Worm (Caenorhabditis elegans) whole organism, mixed stage, embryonic: ENCODE results near the gene cest-1.2.
A peak's percentile ranks its signal among the peaks of the same experiment; 100 is the strongest.

Experiments used
- bed-3 ChIP-seq: fragments of 200-800 bp; sonication (Bioruptor generic); optimal IDR thresholded peaks from 3 replicates; lab custom pipeline; 2018; ENCODE audit warnings: mild to moderate bottlenecking, missing genetic modification characterization, moderate library complexity, missing compliant biosample characterization
- ceh-43 ChIP-seq: fragments of 200-800 bp; sonication (Bioruptor generic); optimal IDR thresholded peaks from 2 replicates; lab custom pipeline; 2018; ENCODE audit warnings: mild to moderate bottlenecking, missing genetic modification characterization, moderate library complexity, missing compliant biosample characterization
- ceh-83 ChIP-seq: fragments of 200-800 bp; sonication (Bioruptor generic); optimal IDR thresholded peaks from 2 replicates; lab custom pipeline; 2018; ENCODE audit warnings: mild to moderate bottlenecking, missing genetic modification characterization, missing compliant biosample characterization
- ces-1 ChIP-seq: fragments of 150-350 bp; optimal IDR thresholded peaks from 2 replicates; lab custom pipeline; 2014; ENCODE audit warnings: missing biosample characterization, missing genetic modification reagents, missing genetic modification characterization
- cnd-1 ChIP-seq: fragments of 200-800 bp; sonication (Bioruptor generic); optimal IDR thresholded peaks from 2 replicates; lab custom pipeline; 2018; ENCODE audit warnings: mild to moderate bottlenecking, missing genetic modification characterization, missing compliant biosample characterization
- drap-1 ChIP-seq: fragments of 200-800 bp; sonication (Bioruptor generic); optimal IDR thresholded peaks from 3 replicates; lab custom pipeline; 2018; ENCODE audit warnings: mild to moderate bottlenecking, missing genetic modification characterization, missing compliant biosample characterization
- flh-1 ChIP-seq: fragments of 200-800 bp; sonication (Bioruptor generic); optimal IDR thresholded peaks from 2 replicates; lab custom pipeline; 2018; ENCODE audit warnings: mild to moderate bottlenecking, missing genetic modification characterization, moderate library complexity, missing compliant biosample characterization
- ham-2 ChIP-seq: fragments of 200-800 bp; sonication (Bioruptor generic); optimal IDR thresholded peaks from 2 replicates; lab custom pipeline; 2018; ENCODE audit warnings: mild to moderate bottlenecking, missing genetic modification characterization, missing compliant biosample characterization
- hlh-1 ChIP-seq: fragments of 150-350 bp; optimal IDR thresholded peaks from 2 replicates; lab custom pipeline; 2014; ENCODE audit warnings: missing biosample characterization, missing genetic modification reagents, missing genetic modification characterization
- lin-13 ChIP-seq: fragments of 150-350 bp; optimal IDR thresholded peaks from 2 replicates; lab custom pipeline; 2014; ENCODE audit warnings: missing biosample characterization, missing genetic modification characterization
- lin-32 ChIP-seq: fragments of 200-800 bp; sonication (Bioruptor generic); optimal IDR thresholded peaks from 2 replicates; lab custom pipeline; 2018; ENCODE audit warnings: mild to moderate bottlenecking, missing genetic modification characterization, missing compliant biosample characterization
- lsy-2 ChIP-seq: fragments of 150-350 bp; optimal IDR thresholded peaks from 2 replicates; lab custom pipeline; 2014; ENCODE audit warnings: missing biosample characterization, missing genetic modification characterization
- mab-5 ChIP-seq: fragments of 150-350 bp; optimal IDR thresholded peaks from 2 replicates; lab custom pipeline; 2014; ENCODE audit warnings: missing biosample characterization, missing genetic modification characterization
- mep-1 ChIP-seq: fragments of 150-350 bp; optimal IDR thresholded peaks from 2 replicates; lab custom pipeline; 2017; ENCODE audit warnings: missing biosample characterization, missing genetic modification reagents, missing genetic modification characterization, inconsistent platforms
- mls-2 ChIP-seq: sonication (generic microtip); optimal IDR thresholded peaks from 2 replicates; lab custom pipeline; 2016; ENCODE audit warnings: mild to moderate bottlenecking, missing genetic modification characterization, moderate library complexity, missing compliant biosample characterization
- nhr-12 ChIP-seq: fragments of 150-350 bp; optimal IDR thresholded peaks from 2 replicates; lab custom pipeline; 2014; ENCODE audit warnings: missing biosample characterization, missing genetic modification characterization
- nhr-2 ChIP-seq: fragments of 150-350 bp; optimal IDR thresholded peaks from 2 replicates; lab custom pipeline; 2014; ENCODE audit warnings: missing biosample characterization, missing genetic modification characterization
- nhr-237 ChIP-seq: fragments of 150-350 bp; optimal IDR thresholded peaks from 2 replicates; lab custom pipeline; 2014; ENCODE audit warnings: missing biosample characterization, missing genetic modification characterization
- nhr-28 ChIP-seq: fragments of 150-350 bp; optimal IDR thresholded peaks from 2 replicates; lab custom pipeline; 2014; ENCODE audit warnings: missing biosample characterization, missing genetic modification characterization
- pha-4 ChIP-seq: fragments of 150-350 bp; optimal IDR thresholded peaks from 2 replicates; lab custom pipeline; 2018; ENCODE audit warnings: missing biosample characterization, missing genetic modification reagents, missing genetic modification characterization
- sem-2 ChIP-seq: fragments of 200-800 bp; sonication (Bioruptor generic); optimal IDR thresholded peaks from 2 replicates; lab custom pipeline; 2018; ENCODE audit warnings: mild to moderate bottlenecking, missing genetic modification characterization, missing compliant biosample characterization
- sptf-1 ChIP-seq: sonication (generic microtip); optimal IDR thresholded peaks from 2 replicates; lab custom pipeline; 2017; ENCODE audit warnings: mild to moderate bottlenecking, missing genetic modification characterization, moderate library complexity, missing compliant biosample characterization
- tbx-8 ChIP-seq: fragments of 200-800 bp; sonication (Bioruptor generic); optimal IDR thresholded peaks from 2 replicates; lab custom pipeline; 2018; ENCODE audit warnings: mild to moderate bottlenecking, missing genetic modification characterization, moderate library complexity, missing compliant biosample characterization
- unc-120 ChIP-seq: sonication (generic microtip); optimal IDR thresholded peaks from 2 replicates; lab custom pipeline; 2017; ENCODE audit warnings: missing genetic modification characterization, missing compliant biosample characterization; ENCODE audit not compliant: poor library complexity, severe bottlenecking
- unc-39 ChIP-seq: fragments of 150-350 bp; optimal IDR thresholded peaks from 2 replicates; lab custom pipeline; 2014; ENCODE audit warnings: missing biosample characterization, missing genetic modification characterization
- unc-62 ChIP-seq: fragments of 150-350 bp; optimal IDR thresholded peaks from 2 replicates; lab custom pipeline; 2014; ENCODE audit warnings: missing biosample characterization, missing genetic modification reagents, missing genetic modification characterization
- zip-8 ChIP-seq: fragments of 150-350 bp; optimal IDR thresholded peaks from 2 replicates; lab custom pipeline; 2014; ENCODE audit warnings: missing biosample characterization, missing genetic modification characterization
- ztf-11 ChIP-seq: fragments of 150-350 bp; optimal IDR thresholded peaks from 2 replicates; lab custom pipeline; 2014; ENCODE audit warnings: missing biosample characterization, missing genetic modification characterization

Gene cest-1.2

DNA sequence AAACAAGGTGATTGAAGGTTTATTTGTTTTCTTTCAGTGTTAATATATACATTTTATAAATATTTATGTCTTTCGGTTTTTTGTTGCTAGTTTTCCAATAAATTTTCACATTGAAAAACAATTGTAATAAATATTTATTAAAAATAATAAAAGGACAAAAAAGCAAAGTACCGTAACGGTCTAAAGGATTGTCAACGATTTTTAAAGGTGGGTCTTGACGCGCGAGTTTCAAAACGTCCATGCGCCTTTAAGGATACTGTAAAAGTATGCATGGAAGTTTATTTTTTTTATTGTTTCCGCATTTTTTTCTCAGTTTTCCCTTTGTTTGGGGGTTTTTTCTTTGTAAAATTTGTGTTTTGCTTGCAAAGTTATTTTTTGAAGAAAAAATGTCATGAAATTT lies 32.2 kb upstream of the cest-1.2 start:
- TF ChIP-seq ceh-83 (GFP tag; lab: Kevin White, UChicago): no peak
- TF ChIP-seq lsy-2: no peak
- no peak for TF ChIP-seq zip-8 (tag; lab: Kevin White, UChicago)
- no peak for TF ChIP-seq nhr-2 (tag; lab: Kevin White, UChicago)
- TF ChIP-seq unc-120 (tag; lab: Kevin White, UChicago): no peak

DNA sequence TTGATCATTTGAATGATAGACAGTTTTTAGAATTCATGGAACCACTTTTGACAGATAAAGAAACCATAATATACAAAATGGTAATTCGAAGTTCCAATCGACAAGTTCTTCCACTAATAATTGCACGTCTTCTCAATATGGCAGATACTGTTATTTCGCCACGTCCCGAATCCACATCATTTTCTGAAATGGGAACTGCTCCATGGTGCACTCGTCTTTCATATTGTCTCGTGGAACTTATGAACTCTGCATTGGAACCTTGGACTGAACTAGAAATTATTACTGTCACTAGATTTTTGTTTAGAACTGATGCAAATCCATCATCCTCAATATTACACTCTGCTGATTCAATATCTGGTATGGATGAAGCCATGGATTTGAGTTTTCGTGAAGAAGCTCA lies 26.4 kb upstream of the cest-1.2 start:
- TF ChIP-seq sem-2 (no peak), tbx-8 (no peak), lin-13 (no peak), mls-2 (tag; lab: Kevin White, UChicago) (no peak), pha-4 (tag; lab: Kevin White, UChicago) (no peak), nhr-12 (tag; lab: Kevin White, UChicago) (no peak)

DNA sequence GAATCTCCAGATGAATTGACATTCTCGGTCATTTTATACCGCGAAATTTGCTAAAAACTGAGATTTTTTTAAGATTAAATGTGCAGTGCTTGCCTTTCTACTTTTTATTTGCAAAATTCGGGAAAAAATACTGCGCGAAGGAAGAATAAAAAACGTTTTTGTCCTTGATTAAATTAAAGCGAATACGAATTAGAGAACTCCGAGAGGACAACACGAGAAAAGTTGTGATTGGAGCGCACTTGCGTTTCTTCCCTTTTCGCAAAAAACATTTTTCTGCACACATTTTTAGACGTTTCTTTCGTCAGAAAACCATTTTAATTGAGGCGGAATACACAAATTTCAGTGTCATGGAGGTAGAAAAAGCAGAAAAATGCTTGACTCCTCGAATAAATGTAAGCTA lies 24.8 kb upstream of the cest-1.2 start, which contains the start of the genes trm-1 and ints-2:
trm-1 (minus strand) TSS at position 175 of the 400 bp plus-strand sequence.
ints-2 (plus strand) TSS at position 249 of the 400 bp plus-strand sequence.
- TF ChIP-seq lin-13: peak; percentile 12
- TF ChIP-seq hlh-1: no peak
- peak; percentile 34 for TF ChIP-seq unc-120 (tag; lab: Kevin White, UChicago)
- TF ChIP-seq mls-2 (tag; lab: Kevin White, UChicago): no peak
- no peak for TF ChIP-seq tbx-8
- no peak for TF ChIP-seq unc-62 (GFP tag; lab: Kevin White, UChicago)
- no peak for TF ChIP-seq ceh-43 (GFP tag; lab: Kevin White, UChicago)
- TF ChIP-seq drap-1 (GFP tag; lab: Kevin White, UChicago): no peak
- no peak for TF ChIP-seq nhr-237 (tag; lab: Kevin White, UChicago)
- no peak for TF ChIP-seq nhr-12 (tag; lab: Kevin White, UChicago)
- peak; percentile 1 for TF ChIP-seq mep-1
- TF ChIP-seq mab-5 (tag; lab: Kevin White, UChicago): no peak
- peak; percentile 96 for TF ChIP-seq ces-1 (GFP tag; lab: Kevin White, UChicago)
- TF ChIP-seq nhr-2 (tag; lab: Kevin White, UChicago): no peak
- no peak for TF ChIP-seq lin-32
- TF ChIP-seq ztf-11 (tag; lab: Kevin White, UChicago): no peak
- peak; percentile 36 for TF ChIP-seq lsy-2
- TF ChIP-seq sptf-1 (tag; lab: Kevin White, UChicago): peak; percentile 11
- TF ChIP-seq sem-2: no peak

DNA sequence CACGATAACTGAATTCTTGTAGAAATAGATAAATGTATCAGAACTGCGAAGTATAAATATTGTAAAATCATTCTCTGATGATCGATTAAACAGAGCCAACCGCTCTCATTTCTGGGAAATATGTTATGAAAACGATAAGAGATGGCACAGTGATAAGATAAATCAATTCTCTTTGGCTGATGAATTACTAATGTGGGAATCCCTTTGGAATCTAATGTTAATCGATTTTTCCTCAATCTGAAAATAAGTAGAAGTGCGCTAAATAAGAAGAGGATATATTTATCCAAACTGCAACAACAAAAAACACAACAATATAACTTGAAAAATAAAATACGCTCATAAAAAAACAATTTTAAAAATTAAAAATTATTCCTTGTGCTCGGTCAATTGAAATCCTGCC lies 22.2 kb upstream of the cest-1.2 start, which contains the start of gene cest-2.3:
cest-2.3 (minus strand) TSS at position 101 of the 400 bp plus-strand sequence.
- TF ChIP-seq ces-1 (GFP tag; lab: Kevin White, UChicago): no peak
- no peak for TF ChIP-seq ham-2 (GFP tag; lab: Kevin White, UChicago)
- no peak for TF ChIP-seq lsy-2
- no peak for TF ChIP-seq drap-1 (GFP tag; lab: Kevin White, UChicago)
- TF ChIP-seq bed-3: no peak
- TF ChIP-seq nhr-28 (tag; lab: Kevin White, UChicago): no peak
- TF ChIP-seq ztf-11 (tag; lab: Kevin White, UChicago): no peak
- TF ChIP-seq unc-120 (tag; lab: Kevin White, UChicago): no peak

DNA sequence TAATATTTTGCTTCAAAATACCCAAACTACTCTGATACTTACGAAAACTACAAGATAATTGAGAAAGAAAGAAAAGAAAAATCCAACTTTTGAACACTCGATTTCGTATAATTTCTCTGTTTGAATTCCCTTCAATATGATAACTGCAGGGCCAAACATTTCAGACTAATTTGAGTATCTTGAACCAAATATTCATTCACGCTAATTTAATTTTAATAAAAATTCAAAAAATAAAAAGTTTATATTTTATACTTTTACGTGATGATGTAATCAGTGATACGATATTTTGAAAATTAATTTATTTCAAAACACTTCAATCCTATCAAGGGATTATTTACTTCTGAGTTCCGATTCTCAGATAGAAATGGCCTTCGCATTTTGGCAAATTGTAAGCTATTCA lies 19.3 kb upstream of the cest-1.2 start, which contains the start of gene ZC376.8:
ZC376.8 (plus strand) TSS at position 301 of the 400 bp plus-strand sequence.
- TF ChIP-seq ham-2 (GFP tag; lab: Kevin White, UChicago) (no peak), ceh-83 (GFP tag; lab: Kevin White, UChicago) (no peak), mls-2 (tag; lab: Kevin White, UChicago) (no peak), unc-120 (tag; lab: Kevin White, UChicago) (no peak), mep-1 (no peak), cnd-1 (tag; lab: Kevin White, UChicago) (no peak), ztf-11 (tag; lab: Kevin White, UChicago) (no peak), lsy-2 (no peak), lin-32 (no peak)

DNA sequence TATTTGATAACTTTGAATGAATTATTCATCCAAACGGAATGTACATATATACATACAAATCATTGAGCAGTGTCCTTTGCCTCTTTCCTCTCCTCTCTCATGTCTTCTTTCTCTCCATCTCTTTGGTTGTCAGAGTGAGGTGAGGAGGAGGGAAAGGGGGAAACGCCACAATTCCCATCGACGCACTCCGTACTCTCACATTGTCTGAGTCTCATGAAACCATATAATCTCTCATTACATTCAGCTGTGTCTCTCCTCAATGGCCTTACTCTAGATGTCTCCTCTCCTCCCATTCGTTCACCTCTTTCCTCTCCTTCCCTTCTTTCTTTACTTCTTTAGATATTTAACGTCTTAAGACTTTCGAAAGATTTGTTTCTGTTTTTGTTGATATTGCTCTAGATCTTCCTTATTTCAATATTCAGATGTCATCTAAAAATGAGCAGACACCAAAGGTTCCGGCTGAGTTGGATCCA lies 17.0 kb upstream of the cest-1.2 start, which contains the start of gene ceh-74:
ceh-74 (plus strand) TSS at position 423 of the 473 bp plus-strand sequence.
- TF ChIP-seq mep-1 (peak; percentile 32), lsy-2 (no peak)

DNA sequence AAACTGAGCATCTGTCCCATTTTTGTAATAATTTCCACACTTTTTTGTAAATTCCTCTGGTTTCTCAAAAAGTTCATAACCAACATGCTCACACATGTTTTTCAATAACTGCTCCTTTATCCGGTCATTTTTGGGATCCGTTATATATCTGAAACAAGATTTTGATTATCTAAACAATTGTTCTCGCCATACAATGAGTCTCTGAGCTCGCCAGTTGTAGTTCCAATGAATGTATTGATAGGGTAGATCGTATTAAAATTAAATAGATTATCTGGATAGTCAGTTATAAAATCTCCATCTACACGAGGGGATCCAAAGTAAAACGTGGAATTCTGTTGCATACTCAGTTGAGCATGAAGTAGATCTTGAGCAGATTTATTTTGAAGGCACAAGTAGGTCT lies 15.9 kb upstream of the cest-1.2 start:
- TF ChIP-seq flh-1 (GFP tag; lab: Kevin White, UChicago) (no peak), hlh-1 (no peak), ceh-83 (GFP tag; lab: Kevin White, UChicago) (no peak), lsy-2 (no peak), unc-39 (no peak)
